Fruit fly (Drosophila melanogaster): Measurements from ENCODE around the gene Pfdn5.

Gene Pfdn5

DNA sequence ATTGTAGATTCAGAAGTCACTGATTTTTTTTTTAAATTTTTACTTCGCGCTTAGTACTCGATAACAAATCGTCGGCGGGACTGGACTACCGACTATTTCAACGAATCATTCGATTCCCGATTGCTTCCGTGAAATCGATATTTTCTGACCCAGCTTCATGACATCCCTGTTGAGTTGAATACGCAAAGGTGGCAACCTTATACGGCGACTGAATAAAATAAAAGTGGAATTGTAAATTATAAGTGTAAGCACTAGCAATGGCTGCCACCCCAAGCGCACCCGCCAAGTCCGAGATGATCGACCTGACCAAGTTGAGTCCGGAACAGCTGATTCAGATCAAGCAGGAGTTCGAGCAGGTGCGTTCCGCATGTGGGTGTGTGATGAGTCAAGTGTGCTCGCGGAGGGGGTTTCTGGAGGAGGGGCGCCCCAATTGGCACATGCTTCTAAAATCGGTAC is at the start of gene Pfdn5:
Gene Pfdn5, plus strand, starts transcription at position 3 of the 456 bp plus-strand sequence.
- TF ChIP-seq bab1 (GFP tag; optimal IDR thresholded peaks at IDR 0.05) (peak; percentile 63), kay (GFP tag; ENCODE audit: borderline replicate concordance) (peak; percentile 94), pad (GFP tag; optimal IDR thresholded peaks at IDR 0.05) (peak; percentile 18), CG1620 (GFP tag; optimal IDR thresholded peaks at IDR 0.05) (no peak), CG33017 (tag; optimal IDR thresholded peaks at IDR 0.05) (no peak), tj (GFP tag; optimal IDR thresholded peaks at IDR 0.05) (no peak), CG14711 (tag; optimal IDR thresholded peaks at IDR 0.05) (peak; percentile 67), CG12768 (GFP tag; optimal IDR thresholded peaks at IDR 0.05) (no peak), Mnt (GFP tag; optimal IDR thresholded peaks at IDR 0.05) (peak; percentile 94), CG7045 (GFP tag; optimal IDR thresholded peaks at IDR 0.05) (no peak)

DNA sequence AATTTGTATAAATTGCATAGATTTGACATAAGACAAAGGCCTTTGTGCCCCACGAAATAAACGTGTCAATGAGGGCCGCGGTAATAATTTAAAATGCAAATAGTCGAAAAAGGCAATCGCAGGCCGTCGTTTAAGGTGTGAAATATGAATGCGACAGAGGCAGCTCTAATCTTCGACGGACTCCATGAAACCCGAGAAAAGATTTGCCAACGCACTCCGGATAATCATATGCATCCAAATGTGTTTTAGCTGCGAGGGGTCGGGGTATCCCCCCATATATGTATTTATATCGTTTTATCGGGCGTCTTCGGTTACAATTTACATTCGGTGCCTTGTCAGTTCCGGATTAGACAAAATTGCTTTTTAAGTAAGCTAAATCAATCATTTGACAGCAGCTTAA is 48.5 kb upstream of the Pfdn5 start:
- TF ChIP-seq CG12768 (GFP tag; optimal IDR thresholded peaks at IDR 0.05), result no peak
- TF ChIP-seq CG33017 (tag; optimal IDR thresholded peaks at IDR 0.05), result no peak
- TF ChIP-seq CG5204 (GFP tag; optimal IDR thresholded peaks at IDR 0.05), result no peak
- TF ChIP-seq toe (GFP tag; optimal IDR thresholded peaks at IDR 0.05), result no peak
- TF ChIP-seq Clk (GFP tag; optimal IDR thresholded peaks at IDR 0.05), result no peak
- TF ChIP-seq CG1620 (GFP tag; optimal IDR thresholded peaks at IDR 0.05), result no peak
- TF ChIP-seq CG11617 (GFP tag; optimal IDR thresholded peaks at IDR 0.05), result no peak
- TF ChIP-seq Mnt (GFP tag; optimal IDR thresholded peaks at IDR 0.05), result no peak

DNA sequence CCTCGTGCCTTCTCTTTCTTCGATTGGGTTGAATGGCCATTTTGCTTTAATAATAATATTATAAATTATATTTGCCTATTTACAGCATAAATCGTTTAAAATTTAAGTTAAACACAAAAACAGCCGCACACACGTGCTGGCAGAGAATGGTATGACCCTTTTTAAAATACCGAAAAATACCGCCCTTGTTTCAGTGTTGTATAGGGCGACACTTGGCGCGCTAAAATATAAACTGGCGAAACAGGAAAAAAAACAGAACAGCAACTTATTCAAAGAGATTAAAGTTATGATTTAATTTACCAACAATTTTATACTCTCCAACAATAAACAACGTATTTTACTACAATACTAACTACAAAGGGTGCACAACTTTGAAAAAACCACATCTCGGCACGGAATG is 40.3 kb upstream of the Pfdn5 start, which contains the start of gene CG12499:
Gene CG12499, minus strand, starts transcription at position 95 of the 400 bp plus-strand sequence.
- TF ChIP-seq CG1620 (GFP tag; optimal IDR thresholded peaks at IDR 0.05) (no peak), CG7045 (GFP tag; optimal IDR thresholded peaks at IDR 0.05) (no peak), CG11617 (GFP tag; optimal IDR thresholded peaks at IDR 0.05) (no peak), tj (GFP tag; optimal IDR thresholded peaks at IDR 0.05) (no peak), CG7101 (tag; optimal IDR thresholded peaks at IDR 0.05) (no peak), Mnt (GFP tag; optimal IDR thresholded peaks at IDR 0.05) (peak; percentile 93), CG14711 (tag; optimal IDR thresholded peaks at IDR 0.05) (no peak), pad (GFP tag; optimal IDR thresholded peaks at IDR 0.05) (no peak), toe (GFP tag; optimal IDR thresholded peaks at IDR 0.05) (no peak), kay (GFP tag; ENCODE audit: borderline replicate concordance) (peak; percentile 93), cic (GFP tag; optimal IDR thresholded peaks at IDR 0.05) (no peak), CG33017 (tag; optimal IDR thresholded peaks at IDR 0.05) (no peak), cnc (optimal IDR thresholded peaks at IDR 0.05) (no peak), bab1 (GFP tag; optimal IDR thresholded peaks at IDR 0.05) (peak; percentile 3), ovo (GFP tag; optimal IDR thresholded peaks at IDR 0.05) (no peak), Clk (GFP tag; optimal IDR thresholded peaks at IDR 0.05) (no peak), Hr96 (GFP tag; optimal IDR thresholded peaks at IDR 0.05) (no peak), Crg-1 (GFP tag; optimal IDR thresholded peaks at IDR 0.05) (no peak), CG12768 (GFP tag; optimal IDR thresholded peaks at IDR 0.05) (no peak), CG5204 (GFP tag; optimal IDR thresholded peaks at IDR 0.05) (no peak)

DNA sequence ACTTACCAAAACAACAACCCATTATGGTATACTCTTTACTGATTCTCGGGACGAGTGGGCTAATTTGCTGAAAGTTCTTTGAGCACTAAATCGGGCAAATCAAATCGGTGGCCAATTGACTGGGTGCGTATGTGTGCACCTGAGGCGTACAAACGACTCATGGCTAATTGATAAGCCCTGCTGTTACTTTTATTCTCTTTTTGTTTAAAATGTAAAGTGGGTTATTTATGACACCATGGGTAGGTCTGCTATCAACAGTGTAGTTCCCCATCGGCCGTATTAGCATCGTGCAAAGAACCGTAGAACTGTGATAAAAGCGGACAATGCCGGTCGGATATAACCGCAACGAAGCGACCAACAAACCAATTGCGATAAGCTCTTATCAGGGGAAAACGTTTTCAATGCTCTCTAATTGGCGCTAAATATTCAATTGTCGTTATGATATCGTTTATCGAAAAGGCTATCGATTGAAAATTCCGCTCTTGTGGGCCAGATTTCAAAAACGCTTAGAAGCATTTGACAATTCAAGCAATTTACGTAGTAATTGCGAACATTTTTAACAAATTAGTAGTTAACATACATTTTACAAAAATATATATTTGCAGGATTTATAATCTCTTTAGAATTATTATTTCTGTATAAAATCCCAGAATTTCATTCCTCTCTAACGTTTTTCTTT is 39.5 kb upstream of the Pfdn5 start, which contains the start of gene CG34288:
Gene CG34288, minus strand, starts transcription at position 69 of the 679 bp plus-strand sequence.
- peak; percentile 75 for TF ChIP-seq Mnt (GFP tag; optimal IDR thresholded peaks at IDR 0.05)
- TF ChIP-seq CG14711 (tag; optimal IDR thresholded peaks at IDR 0.05), result no peak
- no peak for TF ChIP-seq bab1 (GFP tag; optimal IDR thresholded peaks at IDR 0.05)
- peak; percentile 38 for TF ChIP-seq CG33017 (tag; optimal IDR thresholded peaks at IDR 0.05)
- TF ChIP-seq CG12768 (GFP tag; optimal IDR thresholded peaks at IDR 0.05), result peak; percentile 48
- peak; percentile 62 for TF ChIP-seq kay (GFP tag; ENCODE audit: borderline replicate concordance)
- TF ChIP-seq CG1620 (GFP tag; optimal IDR thresholded peaks at IDR 0.05), result no peak
- TF ChIP-seq pad (GFP tag; optimal IDR thresholded peaks at IDR 0.05), result peak; percentile 14
- peak; percentile 52 for TF ChIP-seq CG7101 (tag; optimal IDR thresholded peaks at IDR 0.05)
- TF ChIP-seq cnc (optimal IDR thresholded peaks at IDR 0.05), result no peak
- TF ChIP-seq ovo (GFP tag; optimal IDR thresholded peaks at IDR 0.05), result no peak
- peak; percentile 9 for TF ChIP-seq Hr96 (GFP tag; optimal IDR thresholded peaks at IDR 0.05)
- TF ChIP-seq Clk (GFP tag; optimal IDR thresholded peaks at IDR 0.05), result no peak
- peak; percentile 15 for TF ChIP-seq toe (GFP tag; optimal IDR thresholded peaks at IDR 0.05)
- no peak for TF ChIP-seq CG7045 (GFP tag; optimal IDR thresholded peaks at IDR 0.05)
- TF ChIP-seq CG5204 (GFP tag; optimal IDR thresholded peaks at IDR 0.05), result no peak
- no peak for TF ChIP-seq CG11617 (GFP tag; optimal IDR thresholded peaks at IDR 0.05)
- TF ChIP-seq Crg-1 (GFP tag; optimal IDR thresholded peaks at IDR 0.05), result no peak
- peak; percentile 87 for TF ChIP-seq cic (GFP tag; optimal IDR thresholded peaks at IDR 0.05)
- TF ChIP-seq tj (GFP tag; optimal IDR thresholded peaks at IDR 0.05), result no peak

DNA sequence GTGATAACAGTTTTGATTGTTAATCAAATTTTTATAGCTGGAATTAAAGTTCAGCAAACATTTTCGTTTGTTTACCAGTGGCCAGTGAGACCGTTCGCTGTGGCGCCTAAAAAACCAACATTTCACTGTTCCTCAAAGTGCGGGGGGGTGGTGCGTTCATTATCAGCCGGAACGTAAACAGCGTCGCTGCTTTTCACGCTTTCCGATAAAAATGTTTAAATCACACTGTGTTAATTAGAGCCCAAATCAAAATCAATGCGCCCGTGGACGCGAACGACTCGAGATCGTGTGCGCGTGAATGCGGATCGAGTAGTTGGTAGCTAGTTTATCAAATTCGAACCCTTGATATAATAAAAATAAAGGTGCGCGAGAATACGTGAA is 39.0 kb upstream of the Pfdn5 start, which contains the start of gene CG34376:
Gene CG34376, plus strand, starts transcription at position 226 of the 381 bp plus-strand sequence.
- no peak for TF ChIP-seq Clk (GFP tag; optimal IDR thresholded peaks at IDR 0.05)
- no peak for TF ChIP-seq CG33017 (tag; optimal IDR thresholded peaks at IDR 0.05)
- no peak for TF ChIP-seq CG7045 (GFP tag; optimal IDR thresholded peaks at IDR 0.05)
- peak; percentile 74 for TF ChIP-seq CG12768 (GFP tag; optimal IDR thresholded peaks at IDR 0.05)
- TF ChIP-seq CG11617 (GFP tag; optimal IDR thresholded peaks at IDR 0.05), result peak; percentile 21
- peak; percentile 61 for TF ChIP-seq Hr96 (GFP tag; optimal IDR thresholded peaks at IDR 0.05)
- peak; percentile 8 for TF ChIP-seq CG5204 (GFP tag; optimal IDR thresholded peaks at IDR 0.05)
- no peak for TF ChIP-seq toe (GFP tag; optimal IDR thresholded peaks at IDR 0.05)
- TF ChIP-seq bab1 (GFP tag; optimal IDR thresholded peaks at IDR 0.05), result peak; percentile 48
- peak; percentile 15 for TF ChIP-seq CG7101 (tag; optimal IDR thresholded peaks at IDR 0.05)
- TF ChIP-seq Crg-1 (GFP tag; optimal IDR thresholded peaks at IDR 0.05), result peak; percentile 27
- peak; percentile 79 for TF ChIP-seq Mnt (GFP tag; optimal IDR thresholded peaks at IDR 0.05)
- TF ChIP-seq cic (GFP tag; optimal IDR thresholded peaks at IDR 0.05), result peak; percentile 60
- TF ChIP-seq kay (GFP tag; ENCODE audit: borderline replicate concordance), result no peak

All from whole organism, adult.